Worm (Caenorhabditis elegans): ENCODE measurements around the gene nep-8.

Gene nep-8

ce11 chrII:3436412-3436811 lies 32.8 kb downstream of the nep-8 start, which contains the start of gene skpo-2:
skpo-2 (minus strand) TSS chrII:3436512.
- TF ChIP-seq skn-1 (tag; optimal IDR thresholded peaks at IDR 0.05): no peak
- TF ChIP-seq dmd-6 (GFP tag; IDR thresholded peaks at IDR 0.05): no peak
- no peak for TF ChIP-seq ZK546.5 (tag; optimal IDR thresholded peaks at IDR 0.05)
- TF ChIP-seq nhr-42 (GFP tag; IDR thresholded peaks at IDR 0.05): no peak
- TF ChIP-seq mdt-29 (GFP tag; IDR thresholded peaks at IDR 0.05): no peak
- TF ChIP-seq ceh-44 (GFP tag; IDR thresholded peaks at IDR 0.05): no peak

- TF ChIP-seq set-16 (GFP tag; IDR thresholded peaks at IDR 0.05) (peak; percentile 77), daf-12 (tag; optimal IDR thresholded peaks at IDR 0.05) (no peak)
These were observed 33.8 kb downstream of the nep-8 start for ce11 chrII:3437393-3437792.

DNA sequence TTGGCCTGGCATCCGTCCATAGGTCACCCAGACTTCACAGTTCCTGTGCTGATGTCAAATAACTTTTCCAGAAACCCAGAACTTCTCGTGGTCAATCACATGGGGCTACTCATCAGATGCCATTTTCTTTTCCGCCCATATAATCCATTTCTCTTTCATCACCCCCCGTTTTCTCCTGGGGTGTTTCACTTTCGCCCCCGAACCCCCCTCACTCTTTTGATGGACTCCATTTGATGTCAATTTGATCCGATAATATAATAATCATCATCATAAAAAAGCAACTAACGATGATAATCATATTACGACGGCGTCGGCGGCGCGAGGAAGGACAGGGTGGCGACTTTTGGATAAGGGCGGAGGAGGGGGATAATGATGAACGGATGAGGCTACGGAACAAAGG lies 34.6 kb downstream of the nep-8 start:
- TF ChIP-seq nhr-42 (GFP tag; IDR thresholded peaks at IDR 0.05): no peak
- TF ChIP-seq hlh-11 (tag; optimal IDR thresholded peaks at IDR 0.05): peak; percentile 2

ce11 chrII:3439244-3439698 lies 35.6 kb downstream of the nep-8 start:
- TF ChIP-seq ceh-20 (GFP tag; IDR thresholded peaks at IDR 0.05) (peak; percentile 59; the same call in 1 of the 2 replicates), zfp-3 (GFP tag; conservative IDR thresholded peaks at IDR 0.05) (peak; percentile 73; the same call in 1 of the 2 replicates), nhr-6 (tag; optimal IDR thresholded peaks at IDR 0.05) (no peak), dpl-1 (GFP tag; optimal IDR thresholded peaks at IDR 0.05) (no peak), duxl-1 (tag; optimal IDR thresholded peaks at IDR 0.05; ENCODE audit: poor library complexity) (peak; percentile 73), dmd-8 (GFP tag; IDR thresholded peaks at IDR 0.05) (peak; percentile 91), F44E2.7 (GFP tag; IDR thresholded peaks at IDR 0.05) (peak; percentile 77; the same call in 1 of the 2 replicates), lin-38 (GFP tag; IDR thresholded peaks at IDR 0.05) (peak; percentile 81), hlh-11 (tag; optimal IDR thresholded peaks at IDR 0.05) (peak; percentile 81), mdt-29 (GFP tag; IDR thresholded peaks at IDR 0.05) (peak; percentile 86), T26A8.4 (GFP tag; IDR thresholded peaks at IDR 0.05) (peak; percentile 74), ctbp-1 (GFP tag; IDR thresholded peaks at IDR 0.05) (peak; percentile 67), rbr-2 (tag; optimal IDR thresholded peaks at IDR 0.05) (peak; percentile 48), D1046.2 (GFP tag; IDR thresholded peaks at IDR 0.05) (peak; percentile 77; the same call in 1 of the 2 replicates), vab-7 (GFP tag; IDR thresholded peaks at IDR 0.05) (peak; percentile 84), daf-12 (tag; optimal IDR thresholded peaks at IDR 0.05) (no peak), unc-130 (GFP tag; optimal IDR thresholded peaks at IDR 0.05) (peak; percentile 60), dmd-9 (GFP tag; IDR thresholded peaks at IDR 0.05) (peak; percentile 78), fkh-10 (GFP tag; optimal IDR thresholded peaks at IDR 0.05) (no peak), lin-29 (GFP tag; IDR thresholded peaks at IDR 0.05) (no peak), Y75B8A.6 (GFP tag; IDR thresholded peaks at IDR 0.05) (no peak; the same call in 1 of the 2 replicates), ama-1 (optimal IDR thresholded peaks at IDR 0.05) (no peak), daf-8 (GFP tag; IDR thresholded peaks at IDR 0.05) (no peak), mdl-1 (tag; optimal IDR thresholded peaks at IDR 0.05) (no peak), nhr-77 (tag; optimal IDR thresholded peaks at IDR 0.05) (no peak), hmg-1.1 (GFP tag; IDR thresholded peaks at IDR 0.05) (peak; percentile 75; the same call in 1 of the 2 replicates), mxl-3 (GFP tag; optimal IDR thresholded peaks at IDR 0.05) (peak; percentile 38), pqm-1 (tag; optimal IDR thresholded peaks at IDR 0.05) (peak; percentile 67), unc-62 (GFP tag; optimal IDR thresholded peaks at IDR 0.05 in 1 of 2) (no peak), unc-62 (tag; optimal IDR thresholded peaks at IDR 0.05) (no peak), ces-1 (GFP tag; optimal IDR thresholded peaks at IDR 0.05) (no peak), dmd-6 (GFP tag; IDR thresholded peaks at IDR 0.05) (peak; percentile 81), F10B5.3 (tag; optimal IDR thresholded peaks at IDR 0.05) (no peak), snpc-4 (tag; optimal IDR thresholded peaks at IDR 0.05) (no peak), dve-1 (tag; optimal IDR thresholded peaks at IDR 0.05; ENCODE audit: insufficient read depth) (peak; percentile 55), T20F7.1 (GFP tag; optimal IDR thresholded peaks at IDR 0.05) (no peak), lin-39 (tag; optimal IDR thresholded peaks at IDR 0.05) (no peak), set-16 (GFP tag; IDR thresholded peaks at IDR 0.05) (peak; percentile 95), hif-1 (tag; optimal IDR thresholded peaks at IDR 0.05) (peak in 1 of 2 experiments; percentile 52), F49E8.2 (tag; optimal IDR thresholded peaks at IDR 0.05; ENCODE audit: borderline replicate concordance) (peak; percentile 8)
